Worm (Caenorhabditis elegans) whole organism, dauer: ENCODE data around the gene mob-1.
"Not testable (repeated sequence)": the region's sequence is repeated elsewhere in the genome, so short reads cannot be mapped to it uniquely, and the experiment has no call there.

Source experiments
- unc-62 ChIP-seq: sonication (generic microtip); optimal IDR thresholded peaks from 2 replicates; lab custom pipeline; 2017; ENCODE audit warnings: missing biosample characterization, missing genetic modification reagents, missing genetic modification characterization

mob-1 gene

ce11 chrIV:11859995-11860605, at the start of gene mob-1:
Gene mob-1, plus strand, starts transcription at chrIV:11860555.
- no peak for TF ChIP-seq unc-62 (GFP tag; lab: Kevin White, UChicago)

- TF ChIP-seq unc-62 (GFP tag; lab: Kevin White, UChicago) = no peak
Measured at ce11 chrIV:11812017-11812416, 48.3 kb upstream of the mob-1 start.

ce11 chrIV:11813901-11814300, 46.5 kb upstream of the mob-1 start, which contains the start of gene M117.1:
Gene M117.1, plus strand, starts transcription at chrIV:11814247.
- no peak for TF ChIP-seq unc-62 (GFP tag; lab: Kevin White, UChicago)

ce11 chrIV:11820067-11820913, 40.1 kb upstream of the mob-1 start:
- no peak for TF ChIP-seq unc-62 (GFP tag; lab: Kevin White, UChicago)

- TF ChIP-seq unc-62 (GFP tag; lab: Kevin White, UChicago) = no peak
Measured at ce11 chrIV:11821591-11822361, 38.6 kb upstream of the mob-1 start, which contains the start of the genes par-5 and M117.3. Gene par-5, minus strand, starts transcription at chrIV:11821924. Gene M117.3, plus strand, starts transcription at chrIV:11822206.

- TF ChIP-seq unc-62 (GFP tag; lab: Kevin White, UChicago) = no peak
Measured at ce11 chrIV:11822454-11822853, 37.9 kb upstream of the mob-1 start.

DNA sequence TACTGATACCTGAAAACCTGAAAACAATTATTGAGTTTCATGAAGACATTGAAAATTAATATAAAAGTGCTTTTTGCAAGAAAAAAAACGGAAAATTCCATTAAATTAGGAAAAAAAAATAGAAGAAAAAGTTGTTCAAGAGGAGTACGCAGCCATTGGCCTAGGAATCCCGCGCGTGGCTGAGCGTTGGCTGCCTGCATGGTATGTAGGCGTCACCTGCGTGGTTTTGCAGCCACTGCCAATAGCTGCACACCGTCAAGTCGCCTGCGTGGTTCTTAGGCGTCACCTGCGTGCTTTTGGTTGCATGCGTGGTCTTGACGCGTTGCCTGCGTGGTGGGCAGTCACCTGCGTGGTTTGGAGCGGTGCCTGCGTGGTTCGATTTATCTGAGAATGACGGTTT, 32.3 kb upstream of the mob-1 start, which contains the start of gene M117.6:
Gene M117.6 (minus strand): TSS at position 101 of the 400 bp plus-strand sequence.
- TF ChIP-seq unc-62 (GFP tag; lab: Kevin White, UChicago) = not testable (repeated sequence)

- TF ChIP-seq unc-62 (GFP tag; lab: Kevin White, UChicago) = no peak
Measured at ce11 chrIV:11833456-11833855, 26.9 kb upstream of the mob-1 start, which contains the start of gene M117.4. Gene M117.4, minus strand, starts transcription at chrIV:11833556.

- TF ChIP-seq unc-62 (GFP tag; lab: Kevin White, UChicago) = no peak
Measured at ce11 chrIV:11838657-11839056, 21.7 kb upstream of the mob-1 start, which contains the start of gene fbxb-3. Gene fbxb-3, plus strand, starts transcription at chrIV:11838957.

ce11 chrIV:11842121-11842520, 18.2 kb upstream of the mob-1 start, which contains the start of gene F38H4.3:
Gene F38H4.3, plus strand, starts transcription at chrIV:11842421.
- TF ChIP-seq unc-62 (GFP tag; lab: Kevin White, UChicago) = no peak

- no peak for TF ChIP-seq unc-62 (GFP tag; lab: Kevin White, UChicago)
Measured at ce11 chrIV:11847771-11848312, 12.5 kb upstream of the mob-1 start, which contains the start of the genes F38H4.6 and F38H4.4. Gene F38H4.6, minus strand, starts transcription at chrIV:11847871. Gene F38H4.4, plus strand, starts transcription at chrIV:11848262.

DNA sequence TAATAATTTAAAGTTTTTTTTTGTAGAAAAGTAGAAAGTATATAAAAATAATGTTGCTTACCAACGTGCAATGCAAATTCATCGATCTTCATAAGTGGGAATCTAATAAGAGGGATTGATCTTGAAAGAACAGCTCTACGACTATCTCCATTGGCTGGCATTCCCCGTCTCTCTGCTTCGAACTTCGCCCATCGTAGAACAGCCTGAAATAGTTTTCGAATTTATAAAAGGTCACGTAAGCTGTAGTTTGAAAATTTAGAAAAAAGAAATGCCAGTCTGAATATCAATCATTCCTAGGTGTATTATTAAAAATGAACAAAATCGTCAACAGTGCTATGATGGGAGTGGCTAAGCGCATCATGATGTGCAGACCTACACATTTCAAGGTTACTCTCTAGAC, 8.5 kb upstream of the mob-1 start, which contains the start of gene F38H4.5:
Gene F38H4.5 (plus strand): TSS at position 301 of the 400 bp plus-strand sequence.
- TF ChIP-seq unc-62 (GFP tag; lab: Kevin White, UChicago) = no peak

DNA sequence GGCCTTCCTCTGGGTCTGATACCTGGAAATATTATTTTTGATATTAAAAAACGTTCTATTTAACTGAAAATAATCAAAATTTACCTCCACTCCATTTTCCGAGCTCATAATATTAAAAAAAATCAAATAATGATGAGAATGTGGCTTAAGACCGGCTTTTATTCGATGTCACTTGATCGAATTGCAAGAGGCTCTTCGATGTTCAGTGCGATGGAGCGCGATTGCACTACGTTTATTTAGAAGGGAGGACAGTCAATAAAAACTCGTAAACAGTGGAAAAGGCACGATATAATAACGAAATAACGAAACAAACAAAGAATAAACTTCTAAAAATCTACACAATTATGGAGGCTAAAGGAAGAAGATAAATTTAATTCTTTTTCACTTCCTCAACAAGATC, 5.6 kb upstream of the mob-1 start, which contains the start of gene tag-30:
Gene tag-30 (minus strand): TSS at position 383 of the 400 bp plus-strand sequence.
- TF ChIP-seq unc-62 (GFP tag; lab: Kevin White, UChicago) = no peak

DNA sequence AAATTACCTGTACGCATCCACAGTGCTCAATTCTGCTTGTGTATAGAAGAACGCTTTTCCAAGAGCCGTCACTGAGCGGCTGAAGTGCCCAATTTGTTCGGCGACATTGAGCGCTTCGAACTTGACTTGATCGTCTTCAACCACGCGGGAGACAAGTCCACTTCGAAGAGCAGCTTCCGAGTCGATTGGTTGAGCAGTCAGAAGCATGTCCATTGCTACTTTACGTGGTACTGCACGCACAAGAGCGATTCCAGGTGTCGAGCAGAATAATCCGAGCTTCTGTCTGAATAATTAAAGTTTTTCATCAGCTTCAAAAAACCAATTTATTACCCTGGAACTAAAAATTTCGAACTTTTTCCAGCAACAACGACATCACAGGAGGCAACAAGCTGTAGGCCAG, 4.9 kb upstream of the mob-1 start:
- no peak for TF ChIP-seq unc-62 (GFP tag; lab: Kevin White, UChicago)
